Fruit fly (Drosophila melanogaster): ENCODE measurements around the gene BigH1.

The BigH1 gene

dm6 chr3R:14692230-14692970 is 29.1 kb downstream of the BigH1 start (continued):
- TF ChIP-seq Hr3 (GFP tag; optimal IDR thresholded peaks at IDR 0.05): peak; percentile 50
- TF ChIP-seq mam (GFP tag; optimal IDR thresholded peaks at IDR 0.05): no peak
- peak; percentile 41 for TF ChIP-seq CG6813 (GFP tag; optimal IDR thresholded peaks at IDR 0.05)
- no peak; the same call in 1 of the 2 replicates for TF ChIP-seq esg (GFP tag; conservative IDR thresholded peaks at IDR 0.05)
- TF ChIP-seq Awh (GFP tag; IDR thresholded peaks at IDR 0.05): peak; percentile 66
- TF ChIP-seq chinmo (GFP tag; IDR thresholded peaks at IDR 0.05; ENCODE audit: partially characterized antibody): no peak
- peak; percentile 16 for TF ChIP-seq CG30020 (tag; optimal IDR thresholded peaks at IDR 0.05)
- TF ChIP-seq Elba2 (GFP tag; optimal IDR thresholded peaks at IDR 0.05): no peak
- peak; percentile 86 for TF ChIP-seq CG14710 (tag; optimal IDR thresholded peaks at IDR 0.05)
- peak; percentile 38 for TF ChIP-seq slp2 (GFP tag; optimal IDR thresholded peaks at IDR 0.05)
- TF ChIP-seq Sry-δ (GFP tag; optimal IDR thresholded peaks at IDR 0.05): peak; percentile 13
- TF ChIP-seq sc (optimal IDR thresholded peaks at IDR 0.05): no peak
- TF ChIP-seq sc (GFP tag; optimal IDR thresholded peaks at IDR 0.05): peak; percentile 63
- TF ChIP-seq CG12155 (GFP tag; optimal IDR thresholded peaks at IDR 0.05): no peak
- TF ChIP-seq dimm (GFP tag; IDR thresholded peaks at IDR 0.05): 0 out of 2 replicates have a peak, but pooled peaks have one; percentile 31
- TF ChIP-seq grau (tag; optimal IDR thresholded peaks at IDR 0.05): peak; percentile 58
- no peak for TF ChIP-seq yki (optimal IDR thresholded peaks at IDR 0.05)
- TF ChIP-seq CG13775 (GFP tag; optimal IDR thresholded peaks at IDR 0.05): peak; percentile 45
- TF ChIP-seq ap (GFP tag; IDR thresholded peaks at IDR 0.05): peak; percentile 30; the same call in 1 of the 2 replicates
- no peak for TF ChIP-seq zfh2 (GFP tag; optimal IDR thresholded peaks at IDR 0.05)
- TF ChIP-seq Usf (GFP tag; optimal IDR thresholded peaks at IDR 0.05): no peak
- no peak for TF ChIP-seq gsb (GFP tag; IDR thresholded peaks at IDR 0.05)
- peak; percentile 87 for TF ChIP-seq dmrt11E (tag; optimal IDR thresholded peaks at IDR 0.05)
- TF ChIP-seq CG31388 (GFP tag; optimal IDR thresholded peaks at IDR 0.05): peak; percentile 37
- no peak for TF ChIP-seq CG9932 (GFP tag; IDR thresholded peaks at IDR 0.05)
- no peak for TF ChIP-seq D19B (GFP tag; optimal IDR thresholded peaks at IDR 0.05)
- TF ChIP-seq CG9437 (GFP tag; optimal IDR thresholded peaks at IDR 0.05): no peak
- TF ChIP-seq HLHmδ (GFP tag; optimal IDR thresholded peaks at IDR 0.05): no peak
- TF ChIP-seq Lhr (GFP tag; optimal IDR thresholded peaks at IDR 0.05): peak; percentile 21
- peak; percentile 55; the same call in 1 of the 2 replicates for TF ChIP-seq wor (GFP tag; IDR thresholded peaks at IDR 0.05)
- peak; percentile 45 for TF ChIP-seq twi (tag; optimal IDR thresholded peaks at IDR 0.05)
- no peak for TF ChIP-seq seq (GFP tag; IDR thresholded peaks at IDR 0.05)
- no peak for TF ChIP-seq MBD-R2 (GFP tag; IDR thresholded peaks at IDR 0.05)
- peak in 1 of 2 experiments; percentile 30 for TF ChIP-seq Hr51 (GFP tag; optimal IDR thresholded peaks at IDR 0.05)
- peak; percentile 13 for TF ChIP-seq p53 (GFP tag; optimal IDR thresholded peaks at IDR 0.05)
- no peak for TF ChIP-seq CG7372 (GFP tag; IDR thresholded peaks at IDR 0.05)
- peak; percentile 42 for TF ChIP-seq MTF-1 (GFP tag; optimal IDR thresholded peaks at IDR 0.05; ENCODE audit: borderline replicate concordance)
- TF ChIP-seq NFAT (GFP tag; IDR thresholded peaks at IDR 0.05): 0 out of 2 replicates have a peak, but pooled peaks have one; percentile 12
- TF ChIP-seq CG2202 (tag; optimal IDR thresholded peaks at IDR 0.05): peak; percentile 75
- TF ChIP-seq CG11696 (GFP tag; IDR thresholded peaks at IDR 0.05): no peak
- TF ChIP-seq disco-r (GFP tag; optimal IDR thresholded peaks at IDR 0.05): peak; percentile 35
- no peak for TF ChIP-seq CG6854 (GFP tag; optimal IDR thresholded peaks at IDR 0.05)
- TF ChIP-seq aop (GFP tag; IDR thresholded peaks at IDR 0.05): no peak; the same call in 1 of the 2 replicates
- no peak for TF ChIP-seq CG34376 (GFP tag; optimal IDR thresholded peaks at IDR 0.05)
- peak; percentile 84 for TF ChIP-seq CG1024 (GFP tag; IDR thresholded peaks at IDR 0.05)
- peak; percentile 6 for TF ChIP-seq Jarid2 (GFP tag; optimal IDR thresholded peaks at IDR 0.05)
- peak; percentile 24; the same call in 1 of the 3 replicates for TF ChIP-seq dysf (GFP tag; IDR thresholded peaks at IDR 0.05)
- TF ChIP-seq CG4820 (GFP tag; optimal IDR thresholded peaks at IDR 0.05): peak; percentile 73
- no peak for TF ChIP-seq CG32532 (GFP tag; IDR thresholded peaks at IDR 0.05)
- TF ChIP-seq CG18599 (GFP tag; optimal IDR thresholded peaks at IDR 0.05): peak; percentile 30

All from whole organism, embryonic.